Worm (Caenorhabditis elegans): ENCODE results near the gene srx-116.

DNA sequence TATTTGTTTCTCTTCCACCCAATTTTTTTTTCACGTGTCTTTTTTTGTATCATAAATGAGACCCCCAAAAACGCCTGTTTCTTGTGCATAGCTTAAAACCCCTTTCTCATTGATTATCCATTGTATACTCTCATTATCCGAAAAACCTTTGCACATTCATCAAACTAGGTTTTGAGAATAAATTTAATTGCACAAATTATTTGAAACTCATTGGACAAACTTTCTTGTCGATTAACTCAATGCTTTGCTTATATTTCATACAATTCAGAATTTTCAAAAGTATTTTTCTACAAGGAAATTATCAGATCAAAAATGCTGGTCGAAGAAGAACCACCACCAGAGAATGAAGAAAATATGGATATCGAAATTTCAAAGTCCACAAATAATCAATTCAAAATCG, 33.4 kb downstream of the srx-116 start, which contains the start of gene R11D1.1:
- TF ChIP-seq mdl-1 (tag; optimal IDR thresholded peaks at IDR 0.05) (no peak), mes-2 (tag; optimal IDR thresholded peaks at IDR 0.05; ENCODE audit: poor library complexity, severe bottlenecking) (no peak), nhr-77 (tag; optimal IDR thresholded peaks at IDR 0.05) (no peak), ceh-82 (tag; optimal IDR thresholded peaks at IDR 0.05) (no peak), F49E8.2 (tag; optimal IDR thresholded peaks at IDR 0.05; ENCODE audit: borderline replicate concordance) (no peak), zip-2 (tag; optimal IDR thresholded peaks at IDR 0.05) (no peak), snpc-4 (tag; optimal IDR thresholded peaks at IDR 0.05) (no peak), ceh-32 (tag; optimal IDR thresholded peaks at IDR 0.05; ENCODE audit: poor library complexity) (no peak), jun-1 (tag; optimal IDR thresholded peaks at IDR 0.05) (no peak), dmd-8 (GFP tag; IDR thresholded peaks at IDR 0.05) (no peak), dpl-1 (GFP tag; optimal IDR thresholded peaks at IDR 0.05) (no peak), F37D6.2 (tag; optimal IDR thresholded peaks at IDR 0.05) (no peak), vab-7 (GFP tag; IDR thresholded peaks at IDR 0.05) (no peak), unc-39 (tag; optimal IDR thresholded peaks at IDR 0.05) (no peak)

Measured in whole organism, L4 larva.